Worm (Caenorhabditis elegans) whole organism, L1 larva: ENCODE data around the gene C47E12.11.

Experiments
- blmp-1 ChIP-seq: fragments of 150-350 bp; optimal IDR thresholded peaks from 2 replicates; lab custom pipeline; 2014; ENCODE audit warnings: missing biosample characterization, missing genetic modification characterization
- efl-1 ChIP-seq, 4 experiments: fragments of 150-350 bp; optimal IDR thresholded peaks in 3 of 4; peaks in 1 of 4; 1 replicate in 1 of 4; 2 replicates in 3 of 4; lab custom pipeline; 2014; ENCODE audit warnings: missing biosample characterization in 2 of 4, missing genetic modification characterization in 2 of 4, missing genetic modification reagents in 2 of 4
- egl-27 ChIP-seq, 2 experiments: fragments of 150-350 bp in 1 of 2; sonication (generic microtip); optimal IDR thresholded peaks; 3 replicates each; lab custom pipeline; 2017 to 2018; ENCODE audit warnings: missing biosample characterization in 2 of 2, missing genetic modification characterization in 2 of 2, missing genetic modification reagents in 2 of 2
- fos-1 ChIP-seq: fragments of 150-350 bp; optimal IDR thresholded peaks from 2 replicates; lab custom pipeline; 2014; ENCODE audit warnings: missing biosample characterization, missing genetic modification characterization
- nhr-12 ChIP-seq: sonication (generic microtip); optimal IDR thresholded peaks from 2 replicates; lab custom pipeline; 2017; ENCODE audit warnings: missing biosample characterization, missing genetic modification characterization
- rnt-1 ChIP-seq: sonication (generic microtip); optimal IDR thresholded peaks from 2 replicates; lab custom pipeline; 2016; ENCODE audit warnings: mild to moderate bottlenecking, missing genetic modification characterization, moderate library complexity, missing compliant biosample characterization

DNA sequence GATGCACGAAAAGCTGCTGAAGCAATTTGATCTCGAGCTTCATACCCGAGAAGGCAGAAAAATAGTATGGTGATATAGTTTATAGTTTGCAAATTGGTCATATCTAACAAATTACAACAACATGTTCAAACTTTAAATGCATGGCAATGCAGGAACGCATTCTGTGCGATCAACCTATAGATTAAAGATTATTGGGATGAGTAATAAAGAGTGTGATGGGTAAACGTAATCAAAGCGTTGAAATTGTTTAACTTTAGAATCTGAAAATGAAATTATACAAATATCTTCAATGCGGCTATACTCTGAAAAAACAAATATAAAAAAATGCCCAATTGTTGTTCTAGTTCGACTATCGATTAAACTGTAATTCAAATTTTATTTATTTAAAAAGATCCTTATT lies 7.1 kb downstream of the C47E12.11 start, which contains the start of gene C47E12.14:
- TF ChIP-seq blmp-1 (tag; lab: Kevin White, UChicago) = no peak
- no peak for TF ChIP-seq efl-1 (optimal IDR thresholded peaks at IDR 0.05; lab: Kevin White, UChicago)
- TF ChIP-seq efl-1 (GFP tag; optimal IDR thresholded peaks at IDR 0.05 in 1 of 2; lab: Kevin White, UChicago) = no peak
- no peak for TF ChIP-seq nhr-12 (tag; lab: Kevin White, UChicago)
- TF ChIP-seq rnt-1 = no peak
- TF ChIP-seq egl-27 (tag; optimal IDR thresholded peaks at IDR 0.05; lab: Kevin White, UChicago) = no peak
- no peak for TF ChIP-seq fos-1
